Worm (Caenorhabditis elegans) whole organism, L3 larva: Measurements from ENCODE around the gene F10E9.7.

ENCODE experiments used
- R02D3.7 ChIP-seq: fragments of 150-350 bp; optimal IDR thresholded peaks from 2 replicates; lab custom pipeline; 2014; ENCODE audit warnings: missing biosample characterization, missing genetic modification characterization
- ZK546.5 ChIP-seq: sonication (generic microtip); optimal IDR thresholded peaks from 2 replicates; lab custom pipeline; 2017; ENCODE audit warnings: missing biosample characterization, missing genetic modification characterization
- aly-2 ChIP-seq: fragments of 150-350 bp; optimal IDR thresholded peaks from 2 replicates; lab custom pipeline; 2014; ENCODE audit warnings: missing biosample characterization, missing genetic modification characterization
- ceh-16 ChIP-seq: sonication (generic microtip); optimal IDR thresholded peaks from 2 replicates; lab custom pipeline; 2017; ENCODE audit warnings: missing biosample characterization, missing genetic modification characterization
- ceh-28 ChIP-seq: fragments of 150-350 bp; optimal IDR thresholded peaks from 2 replicates; lab custom pipeline; 2014; ENCODE audit warnings: missing biosample characterization, missing genetic modification reagents, missing genetic modification characterization
- ceh-82 ChIP-seq: fragments of 150-350 bp; optimal IDR thresholded peaks from 2 replicates; lab custom pipeline; 2014; ENCODE audit warnings: missing biosample characterization, missing genetic modification characterization
- ceh-9 ChIP-seq: sonication (generic microtip); optimal IDR thresholded peaks from 2 replicates; lab custom pipeline; 2018; ENCODE audit warnings: missing biosample characterization, missing genetic modification characterization
- daf-12 ChIP-seq: fragments of 150-350 bp; optimal IDR thresholded peaks from 2 replicates; lab custom pipeline; 2014; ENCODE audit warnings: missing biosample characterization, missing genetic modification reagents, missing genetic modification characterization
- egl-27 ChIP-seq: sonication (generic microtip); optimal IDR thresholded peaks from 4 replicates; lab custom pipeline; 2017; ENCODE audit warnings: missing biosample characterization, missing genetic modification reagents, missing genetic modification characterization
- egl-5 ChIP-seq: fragments of 150-350 bp; optimal IDR thresholded peaks from 2 replicates; lab custom pipeline; 2017; ENCODE audit warnings: missing biosample characterization, missing genetic modification reagents, missing genetic modification characterization, inconsistent platforms
- elt-1 ChIP-seq: fragments of 150-350 bp; optimal IDR thresholded peaks from 2 replicates; lab custom pipeline; 2014; ENCODE audit warnings: missing biosample characterization, missing genetic modification characterization
- elt-2 ChIP-seq: sonication (generic microtip); optimal IDR thresholded peaks from 2 replicates; lab custom pipeline; 2016; ENCODE audit warnings: missing genetic modification reagents, mild to moderate bottlenecking, missing genetic modification characterization, missing compliant biosample characterization
- elt-3 ChIP-seq, 3 experiments: fragments of 150-350 bp in 1 of 3; sonication (generic microtip) in 2 of 3; optimal IDR thresholded peaks; 2 replicates in 2 of 3; 4 replicates in 1 of 3; lab custom pipeline; 2014 to 2017; ENCODE audit warnings: missing biosample characterization in 3 of 3, missing genetic modification characterization in 3 of 3
- eor-1 ChIP-seq, 2 experiments: fragments of 150-350 bp; optimal IDR thresholded peaks; 2 replicates each; lab custom pipeline; 2014 to 2018; ENCODE audit warnings: missing biosample characterization in 2 of 2, missing genetic modification characterization in 2 of 2
- fkh-10 ChIP-seq: sonication (generic microtip); optimal IDR thresholded peaks from 2 replicates; lab custom pipeline; 2017; ENCODE audit warnings: missing biosample characterization, missing genetic modification reagents, missing genetic modification characterization
- fkh-2 ChIP-seq: fragments of 150-350 bp; optimal IDR thresholded peaks from 2 replicates; lab custom pipeline; 2014; ENCODE audit warnings: missing biosample characterization, missing genetic modification reagents, missing genetic modification characterization
- hmg-11 ChIP-seq: sonication (generic microtip); optimal IDR thresholded peaks from 2 replicates; lab custom pipeline; 2016; ENCODE audit warnings: missing genetic modification characterization, missing compliant biosample characterization
- lin-39 ChIP-seq: fragments of 150-350 bp; optimal IDR thresholded peaks from 2 replicates; lab custom pipeline; 2018; ENCODE audit warnings: missing biosample characterization, missing genetic modification reagents, missing genetic modification characterization
- lsy-12 ChIP-seq: sonication (generic microtip); optimal IDR thresholded peaks from 2 replicates; lab custom pipeline; 2016; ENCODE audit warnings: mild to moderate bottlenecking, missing genetic modification characterization, missing compliant biosample characterization
- mdl-1 ChIP-seq: fragments of 150-350 bp; optimal IDR thresholded peaks from 2 replicates; lab custom pipeline; 2014; ENCODE audit warnings: missing biosample characterization, missing genetic modification characterization
- nfya-1 ChIP-seq: sonication (generic microtip); optimal IDR thresholded peaks from 2 replicates; lab custom pipeline; 2017; ENCODE audit warnings: missing genetic modification characterization, mild to moderate bottlenecking, missing compliant biosample characterization, antibody characterized with exemption, moderate library complexity; ENCODE audit not compliant: insufficient read depth
- nhr-12 ChIP-seq: fragments of 150-350 bp; optimal IDR thresholded peaks from 2 replicates; lab custom pipeline; 2014; ENCODE audit warnings: missing biosample characterization, missing genetic modification characterization
- nhr-237 ChIP-seq: fragments of 150-350 bp; optimal IDR thresholded peaks from 2 replicates; lab custom pipeline; 2014; ENCODE audit warnings: missing biosample characterization, missing genetic modification characterization
- nhr-76 ChIP-seq: fragments of 150-350 bp; sonication (generic microtip); optimal IDR thresholded peaks from 5 replicates; lab custom pipeline; 2014; ENCODE audit warnings: missing biosample characterization, missing genetic modification characterization
- nhr-77 ChIP-seq: fragments of 150-350 bp; optimal IDR thresholded peaks from 2 replicates; lab custom pipeline; 2014; ENCODE audit warnings: missing biosample characterization, missing genetic modification characterization
- pha-4 ChIP-seq: fragments of 150-350 bp; optimal IDR thresholded peaks from 2 replicates; lab custom pipeline; 2014; ENCODE audit warnings: missing biosample characterization, missing genetic modification reagents, missing genetic modification characterization
- pqm-1 ChIP-seq: fragments of 150-350 bp; optimal IDR thresholded peaks from 2 replicates; lab custom pipeline; 2017; ENCODE audit warnings: missing biosample characterization, missing genetic modification characterization, inconsistent platforms
- sea-2 ChIP-seq: fragments of 150-350 bp; sonication (generic microtip); optimal IDR thresholded peaks from 4 replicates; lab custom pipeline; 2014; ENCODE audit warnings: missing biosample characterization, missing genetic modification reagents, missing genetic modification characterization
- unc-62 ChIP-seq: fragments of 150-350 bp; sonication (generic microtip); optimal IDR thresholded peaks from 4 replicates; lab custom pipeline; 2014; ENCODE audit warnings: missing biosample characterization, missing genetic modification reagents, missing genetic modification characterization
- ztf-11 ChIP-seq: fragments of 150-350 bp; optimal IDR thresholded peaks from 2 replicates; lab custom pipeline; 2014; ENCODE audit warnings: missing biosample characterization, missing genetic modification characterization
- ztf-4 ChIP-seq: fragments of 150-350 bp; optimal IDR thresholded peaks from 2 replicates; lab custom pipeline; 2014; ENCODE audit warnings: missing biosample characterization, missing genetic modification characterization

F10E9.7 gene

DNA sequence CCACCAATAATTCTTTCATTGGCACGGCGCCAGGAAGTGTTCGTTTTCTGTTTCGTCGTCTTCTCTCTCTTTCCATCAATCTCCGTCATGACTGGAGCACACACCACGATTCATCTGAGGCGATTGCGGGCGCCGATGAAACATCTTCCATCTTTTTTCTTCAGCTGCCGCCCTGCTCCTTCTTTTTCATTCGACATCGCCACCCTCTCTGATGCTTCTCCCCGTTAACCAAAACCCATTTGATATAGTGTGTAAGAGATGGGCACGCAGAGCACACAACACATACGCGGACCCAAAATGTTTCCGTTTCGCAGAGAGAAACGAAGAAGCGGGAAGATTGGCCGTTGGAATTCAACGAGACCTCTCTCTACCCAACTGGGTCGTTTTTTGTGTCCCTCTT is 19.7 kb downstream of the F10E9.7 start:
- TF ChIP-seq nhr-77 (tag; lab: Kevin White, UChicago) (no peak), ceh-82 (no peak), lin-39 (peak; percentile 75), elt-1 (tag; lab: Kevin White, UChicago) (no peak), ceh-9 (tag; lab: Kevin White, UChicago) (no peak), unc-62 (GFP tag; lab: Kevin White, UChicago) (no peak), hmg-11 (tag; lab: Kevin White, UChicago) (peak; percentile 18), nhr-76 (tag; lab: Kevin White, UChicago) (no peak), nfya-1 (tag; lab: Kevin White, UChicago) (peak; percentile 59), ztf-4 (no peak), sea-2 (no peak)

DNA sequence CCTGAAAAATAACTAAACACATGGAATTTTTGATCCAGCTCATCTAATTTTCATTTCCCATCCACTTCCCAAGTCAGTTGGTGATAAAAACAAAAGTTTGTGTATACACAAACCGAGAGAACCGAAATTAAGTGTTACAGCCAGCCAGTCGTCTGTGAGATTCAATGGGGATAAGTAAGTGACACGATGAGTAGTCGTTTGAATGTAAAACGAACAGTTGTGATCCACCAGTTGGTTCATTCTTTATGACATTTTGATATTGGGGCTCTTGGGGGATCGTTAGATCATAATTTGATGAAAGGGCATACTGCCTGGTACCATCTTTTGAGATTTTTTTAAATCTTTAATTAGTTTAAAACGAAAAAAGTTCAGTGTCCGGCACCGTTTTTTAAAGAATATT is 20.4 kb downstream of the F10E9.7 start:
- TF ChIP-seq lin-39 (no peak), mdl-1 (tag; lab: Kevin White, UChicago) (no peak), egl-5 (tag; lab: Kevin White, UChicago) (peak; percentile 5), aly-2 (no peak)

DNA sequence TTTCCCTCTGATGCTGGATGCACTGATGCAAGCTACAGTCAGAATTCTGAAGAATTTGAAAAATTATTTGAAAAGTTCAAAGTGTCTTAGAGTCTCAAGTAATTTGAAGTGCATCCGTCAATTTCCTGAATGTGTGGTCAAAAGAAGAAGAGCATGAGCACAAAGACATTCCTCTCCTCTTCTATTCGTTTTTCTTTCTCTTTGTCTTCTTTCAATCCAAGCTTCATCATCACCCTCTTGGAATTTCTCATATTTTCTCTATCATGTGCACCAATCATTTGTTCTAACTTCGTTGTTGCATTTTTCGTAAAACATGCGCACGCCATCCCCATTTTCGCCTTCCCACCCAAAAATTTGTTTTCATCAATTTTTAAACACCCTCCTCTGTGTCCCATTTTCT is 21.2 kb downstream of the F10E9.7 start:
- TF ChIP-seq sea-2: no peak
- TF ChIP-seq lsy-12 (tag; lab: Kevin White, UChicago): no peak
- TF ChIP-seq fkh-10 (GFP tag; lab: Kevin White, UChicago): peak; percentile 74

DNA sequence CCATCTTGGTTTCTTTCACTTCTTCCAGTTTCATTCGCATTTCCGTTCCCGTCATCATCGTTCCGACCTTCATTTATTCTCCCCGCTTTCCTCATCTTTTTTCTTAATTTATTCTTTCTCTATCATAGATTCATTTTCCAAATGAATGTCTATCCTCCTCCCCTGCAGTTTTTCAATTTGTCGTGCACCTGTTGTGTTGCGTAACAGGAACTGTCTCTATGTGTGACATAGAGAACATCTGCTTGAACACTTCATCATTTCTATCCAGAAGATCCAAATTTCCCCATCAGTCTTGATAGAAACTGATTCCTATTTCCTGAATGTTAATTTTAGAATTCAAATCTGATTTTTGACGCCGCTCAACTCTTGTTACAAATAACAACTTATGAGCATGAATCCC is 23.7 kb downstream of the F10E9.7 start:
- TF ChIP-seq pha-4 (tag; lab: Kevin White, UChicago) (no peak), ceh-28 (no peak), egl-27 (tag; lab: Kevin White, UChicago) (no peak), unc-62 (GFP tag; lab: Kevin White, UChicago) (no peak), R02D3.7 (tag; lab: Kevin White, UChicago) (no peak), nhr-12 (tag; lab: Kevin White, UChicago) (no peak), hmg-11 (tag; lab: Kevin White, UChicago) (no peak), ztf-4 (no peak), ceh-16 (tag; lab: Kevin White, UChicago) (no peak), ztf-11 (tag; lab: Kevin White, UChicago) (no peak)

DNA sequence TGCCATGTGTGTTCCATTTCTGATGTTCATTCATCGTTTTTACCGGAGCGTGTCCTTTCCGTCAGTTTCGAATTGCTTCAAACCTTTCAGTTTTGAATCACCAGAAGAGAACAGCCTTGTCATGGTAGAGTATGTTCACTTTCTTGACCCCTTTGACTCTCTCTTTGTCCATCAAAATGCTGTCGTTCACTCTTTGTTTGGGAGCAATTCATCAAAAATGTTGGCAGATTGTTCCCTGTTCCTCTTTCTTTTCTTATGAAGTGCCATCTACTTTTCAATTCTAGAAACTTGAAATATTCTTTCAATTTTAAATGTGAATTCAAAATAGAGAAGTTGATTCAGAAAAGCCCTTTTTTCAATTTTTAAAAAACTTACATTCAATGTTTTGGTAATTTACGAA is 25.9 kb downstream of the F10E9.7 start:
- no peak for TF ChIP-seq fkh-10 (GFP tag; lab: Kevin White, UChicago)
- TF ChIP-seq ZK546.5: no peak

DNA sequence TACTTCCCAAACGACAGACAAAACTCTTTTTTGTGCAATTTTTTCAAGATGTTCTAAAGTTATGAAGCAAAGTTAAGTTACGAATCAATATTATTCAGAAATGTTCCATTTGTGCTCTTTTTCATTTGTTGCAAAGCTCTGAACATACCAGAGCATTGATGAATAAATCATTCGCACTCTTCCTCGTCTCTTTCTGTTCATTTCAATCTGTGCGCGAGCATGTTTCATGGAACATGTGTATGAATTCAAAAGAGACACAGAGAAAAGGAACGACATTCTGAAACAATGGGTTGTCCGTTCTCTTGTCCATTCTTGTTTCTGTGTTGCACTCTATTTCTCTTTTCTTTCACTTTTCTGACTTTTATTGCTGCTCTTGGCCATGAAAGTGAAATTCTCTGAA is 26.9 kb downstream of the F10E9.7 start:
- no peak for TF ChIP-seq nhr-237 (tag; lab: Kevin White, UChicago)
- TF ChIP-seq egl-5 (tag; lab: Kevin White, UChicago): no peak
- TF ChIP-seq pqm-1 (tag; lab: Kevin White, UChicago): no peak
- TF ChIP-seq elt-3 (tag; optimal IDR thresholded peaks at IDR 0.05; lab: Kevin White, UChicago): no peak
- TF ChIP-seq ceh-16 (tag; lab: Kevin White, UChicago): no peak
- no peak for TF ChIP-seq egl-27 (tag; lab: Kevin White, UChicago)
- no peak for TF ChIP-seq pha-4 (tag; lab: Kevin White, UChicago)
- TF ChIP-seq ceh-82: no peak
- TF ChIP-seq nfya-1 (tag; lab: Kevin White, UChicago): no peak
- TF ChIP-seq fkh-2 (tag; lab: Kevin White, UChicago): no peak
- TF ChIP-seq ceh-9 (tag; lab: Kevin White, UChicago): no peak
- TF ChIP-seq R02D3.7 (tag; lab: Kevin White, UChicago): no peak
- no peak for TF ChIP-seq ztf-4
- TF ChIP-seq daf-12 (tag; lab: Kevin White, UChicago): no peak
- no peak for TF ChIP-seq aly-2

DNA sequence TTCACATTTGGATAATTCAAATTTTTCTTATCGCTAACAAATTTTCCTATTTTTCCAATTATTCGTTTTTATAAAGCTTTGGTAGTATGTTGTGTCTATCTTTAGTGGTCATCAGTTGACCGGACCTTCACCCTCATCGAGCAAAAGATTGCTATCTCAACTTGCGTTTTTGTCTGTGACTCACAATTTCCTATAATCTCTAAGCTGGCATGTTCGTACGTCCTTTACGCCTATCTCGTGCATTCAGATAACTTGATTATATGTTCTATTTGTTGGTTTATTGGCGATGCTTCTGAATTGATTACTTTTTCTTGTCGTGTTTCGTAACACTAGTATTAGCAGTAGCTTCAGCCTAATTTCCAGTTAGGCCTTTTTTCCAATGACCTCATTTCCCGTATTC is 27.7 kb downstream of the F10E9.7 start:
- TF ChIP-seq daf-12 (tag; lab: Kevin White, UChicago): no peak
- TF ChIP-seq eor-1 (tag; optimal IDR thresholded peaks at IDR 0.05; lab: Kevin White, UChicago): no peak
- no peak for TF ChIP-seq ztf-11 (tag; lab: Kevin White, UChicago)
- TF ChIP-seq fkh-10 (GFP tag; lab: Kevin White, UChicago): no peak
- TF ChIP-seq elt-1 (tag; lab: Kevin White, UChicago): peak; percentile 20
- TF ChIP-seq ztf-4: no peak
- no peak for TF ChIP-seq elt-2
